Worm (Caenorhabditis elegans): ENCODE data around the gene ast-1.

ce11 chrII:4081891-4082290 is 53.3 kb downstream of the ast-1 start:
- no peak for TF ChIP-seq flt-1 (GFP tag; IDR thresholded peaks at IDR 0.05)
- no peak for TF ChIP-seq med-1 (GFP tag; optimal IDR thresholded peaks at IDR 0.05; ENCODE audit: insufficient read depth)
- peak; percentile 64; the same call in 1 of the 2 replicates for TF ChIP-seq ztf-29 (GFP tag; IDR thresholded peaks at IDR 0.05)
- no peak for TF ChIP-seq ref-1 (GFP tag; conservative IDR thresholded peaks at IDR 0.05)
- TF ChIP-seq cog-1 (tag; optimal IDR thresholded peaks at IDR 0.05): no peak
- no peak for TF ChIP-seq klf-2 (GFP tag; conservative IDR thresholded peaks at IDR 0.05)
- no peak for TF ChIP-seq ztf-23 (GFP tag; IDR thresholded peaks at IDR 0.05)

Data from whole organism, midembryonic.